Worm (Caenorhabditis elegans): Measurements from ENCODE around the gene ife-5.

DNA sequence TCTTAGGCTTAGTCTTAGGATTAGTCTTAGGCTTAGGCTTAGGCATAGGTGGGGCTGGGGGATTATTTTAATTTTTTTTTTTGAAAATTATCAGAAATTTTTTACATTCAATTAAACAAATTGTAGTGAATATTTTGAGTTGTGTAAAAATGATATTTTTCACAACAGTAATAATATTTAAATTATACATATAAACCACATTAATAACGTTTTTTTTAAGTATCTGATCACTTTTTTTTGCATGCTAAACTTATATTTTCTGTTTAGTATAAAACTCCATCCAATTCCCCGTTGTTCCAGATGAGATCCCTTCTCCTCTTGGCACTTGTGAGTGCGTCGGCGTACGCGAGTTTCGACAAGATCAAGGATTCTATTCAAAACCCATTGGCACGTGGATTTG is 40.4 kb upstream of the ife-5 start, which contains the start of gene txdc-12.1:
- no peak for TF ChIP-seq zag-1 (tag; optimal IDR thresholded peaks at IDR 0.05)
- no peak for TF ChIP-seq lsy-12 (tag; optimal IDR thresholded peaks at IDR 0.05)
- TF ChIP-seq egl-27 (tag; optimal IDR thresholded peaks at IDR 0.05): no peak
- TF ChIP-seq unc-62 (GFP tag; optimal IDR thresholded peaks at IDR 0.05): no peak
- no peak for TF ChIP-seq ZK546.5 (tag; optimal IDR thresholded peaks at IDR 0.05)
- TF ChIP-seq nhr-76 (tag; optimal IDR thresholded peaks at IDR 0.05): no peak
- no peak for TF ChIP-seq nhr-11 (tag; optimal IDR thresholded peaks at IDR 0.05)
- TF ChIP-seq elt-1 (tag; optimal IDR thresholded peaks at IDR 0.05): no peak
- TF ChIP-seq elt-3 (tag; optimal IDR thresholded peaks at IDR 0.05): no peak
- TF ChIP-seq nfya-1 (tag; optimal IDR thresholded peaks at IDR 0.05; ENCODE audit: insufficient read depth): no peak
- TF ChIP-seq ztf-11 (tag; optimal IDR thresholded peaks at IDR 0.05): no peak
- no peak for TF ChIP-seq jun-1 (tag; optimal IDR thresholded peaks at IDR 0.05)
- TF ChIP-seq elt-2 (tag; optimal IDR thresholded peaks at IDR 0.05): no peak
- TF ChIP-seq fkh-2 (tag; optimal IDR thresholded peaks at IDR 0.05): no peak
